Worm (Caenorhabditis elegans) whole organism, L4 larva: ENCODE data around the gene rbm-28.

Source experiments
- D1046.2 ChIP-seq: fragments of 200-800 bp; sonication (Bioruptor generic); IDR thresholded peaks from 2 replicates; pipeline ENCODE4 v1.3.6; 2022; ENCODE audit warnings: missing genetic modification characterization, missing compliant biosample characterization
- F44E2.7 ChIP-seq: fragments of 200-800 bp; sonication (Bioruptor generic); IDR thresholded peaks from 2 replicates; pipeline ENCODE4 v2.1.2; 2022; ENCODE audit warnings: missing genetic modification characterization, missing compliant biosample characterization
- T26A8.4 ChIP-seq: fragments of 200-800 bp; sonication (Bioruptor generic); IDR thresholded peaks from 2 replicates; pipeline ENCODE4 v1.3.6; 2022; ENCODE audit warnings: missing genetic modification characterization, missing compliant biosample characterization
- Y5F2A.4 ChIP-seq: fragments of 200-800 bp; sonication (Bioruptor generic); optimal IDR thresholded peaks from 2 replicates; lab custom pipeline; 2018; ENCODE audit warnings: mild to moderate bottlenecking, missing genetic modification characterization, missing compliant biosample characterization
- ZK337.2 ChIP-seq: fragments of 200-800 bp; sonication (Bioruptor generic); IDR thresholded peaks from 2 replicates; pipeline ENCODE4 v1.3.6; 2022; ENCODE audit warnings: missing genetic modification reagents, missing genetic modification characterization, missing compliant biosample characterization
- ZK546.5 ChIP-seq, 2 experiments: sonication (generic microtip); optimal IDR thresholded peaks; 2 replicates each; lab custom pipeline; 2017; ENCODE audit warnings: missing biosample characterization in 2 of 2, missing genetic modification characterization in 2 of 2
- aha-1 ChIP-seq: fragments of 150-350 bp; peaks from one replicate; lab custom pipeline; 2014; ENCODE audit warnings: missing biosample characterization, missing genetic modification characterization
- ceh-32 ChIP-seq: sonication (generic microtip); optimal IDR thresholded peaks from 2 replicates; lab custom pipeline; 2016; ENCODE audit warnings: mild to moderate bottlenecking, missing genetic modification characterization, missing compliant biosample characterization; ENCODE audit not compliant: poor library complexity
- ceh-44 ChIP-seq: fragments of 200-800 bp; sonication (Bioruptor generic); IDR thresholded peaks from 2 replicates; pipeline ENCODE4 v1.3.6; 2022; ENCODE audit warnings: missing genetic modification reagents, missing genetic modification characterization, missing compliant biosample characterization
- ceh-62 ChIP-seq: sonication (generic microtip); optimal IDR thresholded peaks from 2 replicates; lab custom pipeline; 2017; ENCODE audit warnings: missing biosample characterization, missing genetic modification characterization
- daf-12 ChIP-seq: fragments of 150-350 bp; optimal IDR thresholded peaks from 2 replicates; lab custom pipeline; 2014; ENCODE audit warnings: missing biosample characterization, missing genetic modification reagents, missing genetic modification characterization
- daf-19 ChIP-seq: fragments of 200-800 bp; sonication (Bioruptor generic); conservative IDR thresholded peaks from 2 replicates; pipeline ENCODE4 v1.3.6; 2022; ENCODE audit warnings: missing genetic modification characterization, missing compliant biosample characterization
- dmd-6 ChIP-seq: fragments of 200-800 bp; sonication (Bioruptor generic); IDR thresholded peaks from 2 replicates; pipeline ENCODE4 v1.3.6; 2022; ENCODE audit warnings: missing genetic modification reagents, missing genetic modification characterization, missing compliant biosample characterization
- dmd-8 ChIP-seq: fragments of 200-800 bp; sonication (Bioruptor generic); IDR thresholded peaks from 2 replicates; pipeline ENCODE4 v1.3.6; 2022; ENCODE audit warnings: missing genetic modification characterization, missing compliant biosample characterization
- dmd-9 ChIP-seq: fragments of 200-800 bp; sonication (Bioruptor generic); IDR thresholded peaks from 2 replicates; pipeline ENCODE4 v1.3.6; 2022; ENCODE audit warnings: missing genetic modification reagents, missing genetic modification characterization, missing compliant biosample characterization
- dve-1 ChIP-seq: sonication (generic microtip); optimal IDR thresholded peaks from 2 replicates; lab custom pipeline; 2017; ENCODE audit warnings: antibody characterized with exemption, mild to moderate bottlenecking, missing genetic modification characterization, missing compliant biosample characterization; ENCODE audit not compliant: insufficient read depth
- egl-27 ChIP-seq: sonication (generic microtip); optimal IDR thresholded peaks from 3 replicates; lab custom pipeline; 2017; ENCODE audit warnings: missing biosample characterization, missing genetic modification reagents, missing genetic modification characterization
- fkh-10 ChIP-seq: fragments of 150-350 bp; optimal IDR thresholded peaks from 2 replicates; lab custom pipeline; 2014; ENCODE audit warnings: missing biosample characterization, missing genetic modification reagents, missing genetic modification characterization
- hif-1 ChIP-seq, 2 experiments: sonication (generic microtip); optimal IDR thresholded peaks; 2 replicates each; lab custom pipeline; 2016 to 2017; ENCODE audit warnings: missing compliant biosample characterization in 2 of 2, missing genetic modification characterization in 2 of 2, missing genetic modification reagents in 2 of 2, missing genotype in 2 of 2, mild to moderate bottlenecking in 1 of 2
- hlh-30 ChIP-seq: sonication (generic microtip); optimal IDR thresholded peaks from 2 replicates; lab custom pipeline; 2017; ENCODE audit warnings: antibody characterized with exemption, mild to moderate bottlenecking, missing genetic modification characterization, missing compliant biosample characterization; ENCODE audit not compliant: insufficient read depth
- hmg-1.1 ChIP-seq: fragments of 200-800 bp; sonication (Bioruptor generic); IDR thresholded peaks from 2 replicates; pipeline ENCODE4 v1.3.6; 2022; ENCODE audit warnings: missing genetic modification reagents, missing genetic modification characterization, missing compliant biosample characterization
- lin-13 ChIP-seq: fragments of 150-350 bp; optimal IDR thresholded peaks from 2 replicates; lab custom pipeline; 2014; ENCODE audit warnings: missing biosample characterization, missing genetic modification reagents, missing genetic modification characterization
- lin-15B ChIP-seq: fragments of 150-350 bp; sonication (generic microtip); optimal IDR thresholded peaks from 3 replicates; lab custom pipeline; 2014; ENCODE audit warnings: missing biosample characterization, missing genetic modification characterization
- lin-38 ChIP-seq: fragments of 200-800 bp; sonication (Bioruptor generic); IDR thresholded peaks from 2 replicates; pipeline ENCODE4 v1.3.6; 2022; ENCODE audit warnings: missing genetic modification reagents, missing genetic modification characterization, missing compliant biosample characterization
- madf-9 ChIP-seq: fragments of 200-800 bp; sonication (Bioruptor generic); conservative IDR thresholded peaks from 2 replicates; pipeline ENCODE4 v1.3.6; 2022; ENCODE audit warnings: missing genetic modification reagents, missing genetic modification characterization, missing compliant biosample characterization
- mdl-1 ChIP-seq, 2 experiments: fragments of 150-350 bp in 1 of 2; sonication (generic microtip) in 1 of 2; optimal IDR thresholded peaks; 2 replicates each; lab custom pipeline; 2014 to 2017; ENCODE audit warnings: missing biosample characterization in 2 of 2, missing genetic modification characterization in 2 of 2
- mdt-29 ChIP-seq: fragments of 200-800 bp; sonication (Bioruptor generic); IDR thresholded peaks from 2 replicates; pipeline ENCODE4 v1.3.6; 2022; ENCODE audit warnings: missing genetic modification reagents, missing genetic modification characterization, missing compliant biosample characterization
- mes-2 ChIP-seq: sonication (generic microtip); optimal IDR thresholded peaks from 2 replicates; lab custom pipeline; 2016; ENCODE audit warnings: missing genotype, mild to moderate bottlenecking, missing genetic modification characterization, missing compliant biosample characterization; ENCODE audit not compliant: poor library complexity, severe bottlenecking
- nhr-10 ChIP-seq: fragments of 150-350 bp; optimal IDR thresholded peaks from 2 replicates; lab custom pipeline; 2014; ENCODE audit warnings: missing biosample characterization, missing genetic modification characterization
- nhr-102 ChIP-seq: sonication (generic microtip); optimal IDR thresholded peaks from 2 replicates; lab custom pipeline; 2016; ENCODE audit warnings: mild to moderate bottlenecking, missing genetic modification characterization, moderate library complexity, missing compliant biosample characterization
- nhr-28 ChIP-seq: fragments of 150-350 bp; optimal IDR thresholded peaks from 2 replicates; lab custom pipeline; 2014; ENCODE audit warnings: missing biosample characterization, missing genetic modification characterization
- nhr-77 ChIP-seq: fragments of 150-350 bp; optimal IDR thresholded peaks from 2 replicates; lab custom pipeline; 2014; ENCODE audit warnings: missing biosample characterization, missing genetic modification characterization
- pha-4 ChIP-seq, 2 experiments: fragments of 150-350 bp in 1 of 2; fragments of 200-800 bp in 1 of 2; sonication (Bioruptor generic) in 1 of 2; IDR thresholded peaks in 1 of 2; optimal IDR thresholded peaks in 1 of 2; 2 replicates each; pipeline versions ENCODE4 v1.3.6 to Lab custom; 2014 to 2022; ENCODE audit warnings: missing genetic modification characterization in 2 of 2, missing genetic modification reagents in 2 of 2, missing biosample characterization in 1 of 2, missing compliant biosample characterization in 1 of 2
- rbr-2 ChIP-seq: sonication (generic microtip); optimal IDR thresholded peaks from 2 replicates; lab custom pipeline; 2016; ENCODE audit warnings: missing genotype, missing genetic modification characterization, missing compliant biosample characterization
- sdz-12 ChIP-seq: fragments of 200-800 bp; sonication (Bioruptor generic); optimal IDR thresholded peaks from 2 replicates; lab custom pipeline; 2018; ENCODE audit warnings: mild to moderate bottlenecking, missing genetic modification characterization, missing compliant biosample characterization
- spr-3 ChIP-seq: fragments of 200-800 bp; sonication (Bioruptor generic); optimal IDR thresholded peaks from 2 replicates; lab custom pipeline; 2018; ENCODE audit warnings: mild to moderate bottlenecking, missing genetic modification characterization, missing compliant biosample characterization
- tag-97 ChIP-seq: fragments of 200-800 bp; sonication (Bioruptor generic); IDR thresholded peaks from 2 replicates; pipeline ENCODE4 v1.3.6; 2022; ENCODE audit warnings: missing genetic modification characterization, missing compliant biosample characterization
- zag-1 ChIP-seq: fragments of 150-350 bp; optimal IDR thresholded peaks from 2 replicates; lab custom pipeline; 2014; ENCODE audit warnings: missing biosample characterization, missing genetic modification characterization
- zfp-2 ChIP-seq: sonication (generic microtip); optimal IDR thresholded peaks from 2 replicates; lab custom pipeline; 2016; ENCODE audit warnings: mild to moderate bottlenecking, missing genetic modification characterization, missing compliant biosample characterization
- zip-11 ChIP-seq: fragments of 200-800 bp; sonication (Bioruptor generic); IDR thresholded peaks from 2 replicates; pipeline ENCODE4 v1.3.6; 2022; ENCODE audit warnings: missing genetic modification characterization, missing compliant biosample characterization
- zip-2 ChIP-seq: fragments of 150-350 bp; optimal IDR thresholded peaks from 2 replicates; lab custom pipeline; 2014; ENCODE audit warnings: missing biosample characterization, missing genetic modification characterization

Gene rbm-28

DNA sequence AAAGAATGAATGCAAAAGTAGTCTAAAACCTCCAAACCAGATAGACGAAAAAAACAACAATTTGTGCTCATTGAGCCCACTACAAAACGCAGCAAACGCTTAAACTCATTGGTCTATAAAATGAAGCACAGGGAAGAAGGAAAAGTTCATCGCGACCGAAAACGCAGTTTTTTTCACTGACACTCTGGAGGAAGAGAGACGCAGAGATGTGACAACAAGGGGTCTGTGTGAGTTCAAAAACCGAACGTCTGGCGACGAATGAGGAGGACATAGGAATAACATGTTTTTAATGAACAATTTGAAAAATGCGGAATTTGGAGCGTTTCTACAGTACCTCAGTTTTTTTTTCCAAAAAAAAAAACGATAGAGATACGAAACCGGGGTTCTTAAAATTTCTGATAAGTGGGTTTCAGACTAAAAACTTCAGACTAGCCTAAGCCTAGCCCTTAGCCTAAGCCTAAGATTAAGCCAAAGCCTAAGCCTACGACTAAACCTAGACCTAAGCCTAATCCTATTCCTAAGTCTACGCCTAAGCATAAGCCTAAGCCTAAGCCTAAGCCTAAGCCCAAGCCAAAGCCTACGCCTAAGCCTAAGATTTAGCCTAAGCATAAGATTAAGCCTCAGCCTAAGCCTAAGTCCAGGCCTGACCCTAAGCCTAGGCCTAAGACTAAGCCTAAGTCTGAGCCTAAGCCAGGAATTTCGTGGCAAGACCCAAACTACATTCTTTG lies 37.6 kb upstream of the rbm-28 start (continued):
- TF ChIP-seq egl-27 (tag; lab: Kevin White, UChicago) (no peak), D1046.2 (GFP tag; lab: Robert Waterston, UW) (no peak), nhr-102 (no peak), mdl-1 (tag; optimal IDR thresholded peaks at IDR 0.05; lab: Kevin White, UChicago) (no peak), Y5F2A.4 (no peak), nhr-10 (no peak), ZK337.2 (no peak), lin-15B (tag; lab: Kevin White, UChicago) (no peak), rbr-2 (tag; lab: Kevin White, UChicago) (no peak), daf-19 (GFP tag; lab: Robert Waterston, UW) (no peak), dve-1 (tag; lab: Kevin White, UChicago) (peak; percentile 13), mes-2 (no peak), madf-9 (no peak), sdz-12 (GFP tag; lab: Kevin White, UChicago) (no peak)
- TF ChIP-seq, all 104 proteins: peak for 9

DNA sequence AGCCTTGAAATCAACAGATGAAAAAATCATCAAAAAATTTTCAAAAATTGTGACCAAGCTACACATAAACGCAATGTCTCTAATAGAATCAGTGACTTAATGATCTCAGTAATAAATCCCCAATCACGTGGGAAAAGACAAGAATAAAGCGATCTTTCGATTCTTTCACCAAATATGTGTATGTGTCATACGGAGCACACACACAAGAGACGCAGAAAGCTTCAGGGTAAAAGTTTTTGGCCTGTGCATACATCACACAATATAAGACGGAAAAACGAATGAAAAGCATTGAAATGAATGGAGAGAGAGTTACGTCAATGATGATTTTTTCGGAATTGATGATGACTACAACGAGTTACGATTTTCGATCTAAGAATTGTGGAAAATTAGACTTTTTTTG lies 36.6 kb upstream of the rbm-28 start:
- TF ChIP-seq lin-13 (no peak), ceh-44 (GFP tag; lab: Robert Waterston, UW) (no peak), mdt-29 (GFP tag; lab: Robert Waterston, UW) (no peak), zip-2 (tag; lab: Kevin White, UChicago) (no peak), dve-1 (tag; lab: Kevin White, UChicago) (peak; percentile 8), madf-9 (no peak), lin-38 (GFP tag; lab: Robert Waterston, UW) (no peak), ZK546.5 (tag; optimal IDR thresholded peaks at IDR 0.05; lab: Kevin White, UChicago) (no peak), aha-1 (tag; lab: Kevin White, UChicago) (peak; percentile 63), ceh-62 (tag; lab: Kevin White, UChicago) (no peak), zip-11 (GFP tag; lab: Robert Waterston, UW) (no peak), dmd-6 (GFP tag; lab: Robert Waterston, UW) (peak; percentile 40; the same call in 1 of the 2 replicates), F44E2.7 (GFP tag; lab: Robert Waterston, UW) (no peak), nhr-77 (tag; lab: Kevin White, UChicago) (peak; percentile 24), tag-97 (no peak), nhr-28 (tag; lab: Kevin White, UChicago) (peak; percentile 28), pha-4 (GFP tag; IDR thresholded peaks at IDR 0.05; lab: Robert Waterston, UW) (no peak), pha-4 (tag; optimal IDR thresholded peaks at IDR 0.05; lab: Kevin White, UChicago) (peak; percentile 60), fkh-10 (GFP tag; lab: Kevin White, UChicago) (no peak), zag-1 (tag; lab: Kevin White, UChicago) (no peak), zfp-2 (tag; lab: Kevin White, UChicago) (no peak), daf-12 (tag; lab: Kevin White, UChicago) (no peak), ceh-32 (tag; lab: Kevin White, UChicago) (no peak), spr-3 (GFP tag; lab: Kevin White, UChicago) (no peak), dmd-9 (no peak), daf-19 (GFP tag; lab: Robert Waterston, UW) (no peak), dmd-8 (GFP tag; lab: Robert Waterston, UW) (no peak), T26A8.4 (GFP tag; lab: Robert Waterston, UW) (no peak), hlh-30 (tag; lab: Kevin White, UChicago) (peak; percentile 1), hif-1 (tag; optimal IDR thresholded peaks at IDR 0.05; lab: Kevin White, UChicago) (no peak), hmg-1.1 (no peak)
